Worm (Caenorhabditis elegans): ENCODE results near the gene C25F9.16.

Gene C25F9.16

DNA sequence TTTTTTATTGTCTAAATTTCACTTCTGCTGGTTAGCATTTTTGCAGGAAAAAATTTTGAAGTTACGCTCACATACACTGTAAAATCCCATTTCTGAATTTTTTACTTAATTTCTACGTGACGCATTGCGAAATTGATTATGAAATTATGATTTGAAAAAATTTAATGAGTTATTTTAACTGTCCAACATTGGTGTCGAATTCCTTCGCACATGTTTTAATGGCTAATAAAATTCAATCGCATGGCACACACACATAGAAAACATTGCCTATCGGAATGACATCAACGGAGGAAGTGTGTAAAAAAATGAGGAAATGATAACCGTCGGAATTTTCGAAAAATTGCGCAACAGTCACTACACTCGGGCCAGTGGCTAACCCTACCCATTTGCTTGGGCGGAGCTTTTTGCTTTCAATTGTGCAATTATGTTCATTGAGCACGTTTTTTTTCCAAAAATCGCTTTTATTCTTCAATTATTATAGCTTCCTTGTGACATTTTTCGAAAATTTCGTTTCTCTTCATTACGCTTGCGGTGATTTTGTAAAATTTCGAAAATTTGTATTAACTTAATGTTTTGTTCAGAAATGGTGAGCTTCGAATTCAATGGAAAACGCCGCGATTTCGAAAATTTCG is at the start of gene C25F9.16:
Gene C25F9.16 (plus strand): TSS at position 582 of the 632 bp plus-strand sequence.
- no peak for TF ChIP-seq lin-39 (tag; optimal IDR thresholded peaks at IDR 0.05)
- TF ChIP-seq elt-1 (tag; optimal IDR thresholded peaks at IDR 0.05) = no peak
- TF ChIP-seq ztf-4 (tag; optimal IDR thresholded peaks at IDR 0.05) = no peak
- no peak for TF ChIP-seq lsy-12 (tag; optimal IDR thresholded peaks at IDR 0.05)
- no peak for TF ChIP-seq eor-1 (tag; optimal IDR thresholded peaks at IDR 0.05)
- no peak for TF ChIP-seq nhr-11 (tag; optimal IDR thresholded peaks at IDR 0.05)
- TF ChIP-seq tbx-2 (tag; optimal IDR thresholded peaks at IDR 0.05) = no peak
- TF ChIP-seq mml-1 (tag; optimal IDR thresholded peaks at IDR 0.05) = no peak
- TF ChIP-seq pqm-1 (tag; optimal IDR thresholded peaks at IDR 0.05) = peak; percentile 1
- TF ChIP-seq elt-2 (tag; optimal IDR thresholded peaks at IDR 0.05) = peak; percentile 60
- TF ChIP-seq ceh-16 (tag; optimal IDR thresholded peaks at IDR 0.05) = no peak
- no peak for TF ChIP-seq unc-39 (tag; optimal IDR thresholded peaks at IDR 0.05)
- TF ChIP-seq ceh-82 (tag; optimal IDR thresholded peaks at IDR 0.05) = no peak

DNA sequence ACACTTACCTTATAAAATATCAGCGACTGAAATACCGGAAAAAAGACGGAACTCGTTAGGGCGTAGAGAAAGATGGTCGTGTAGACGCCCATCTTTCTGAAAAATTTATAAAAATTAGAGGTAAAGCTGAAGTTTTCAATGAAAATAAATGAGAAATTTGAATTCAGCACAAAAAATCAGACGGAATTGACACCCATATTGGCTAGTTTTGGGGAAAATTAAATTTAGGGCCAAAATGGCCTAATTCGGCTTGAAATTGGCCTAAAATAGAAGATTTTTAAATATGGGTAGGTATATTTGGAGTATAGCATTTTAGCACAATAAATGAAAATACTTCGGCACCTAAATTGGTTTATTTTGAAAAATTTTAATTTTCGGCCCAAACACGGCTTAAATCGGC is 44.2 kb upstream of the C25F9.16 start, which contains the start of gene slcr-46.2:
Gene slcr-46.2 (minus strand): TSS at position 101 of the 400 bp plus-strand sequence.
- no peak for TF ChIP-seq nhr-67 (tag; optimal IDR thresholded peaks at IDR 0.05)
- TF ChIP-seq ceh-28 (tag; optimal IDR thresholded peaks at IDR 0.05) = no peak
- TF ChIP-seq ceh-9 (tag; optimal IDR thresholded peaks at IDR 0.05) = no peak
- no peak for TF ChIP-seq egl-27 (tag; optimal IDR thresholded peaks at IDR 0.05)
- no peak for TF ChIP-seq unc-39 (tag; optimal IDR thresholded peaks at IDR 0.05)
- no peak for TF ChIP-seq nhr-12 (tag; optimal IDR thresholded peaks at IDR 0.05)
- TF ChIP-seq mdl-1 (tag; optimal IDR thresholded peaks at IDR 0.05) = no peak
- no peak for TF ChIP-seq fos-1 (tag; optimal IDR thresholded peaks at IDR 0.05)
- no peak for TF ChIP-seq fkh-2 (tag; optimal IDR thresholded peaks at IDR 0.05)
- TF ChIP-seq hmg-11 (tag; optimal IDR thresholded peaks at IDR 0.05) = no peak
- TF ChIP-seq nhr-43 (tag; optimal IDR thresholded peaks at IDR 0.05; ENCODE audit: poor library complexity, severe bottlenecking) = no peak
- no peak for TF ChIP-seq ztf-11 (tag; optimal IDR thresholded peaks at IDR 0.05)
- TF ChIP-seq tbx-2 (tag; optimal IDR thresholded peaks at IDR 0.05) = no peak
- no peak for TF ChIP-seq lsy-12 (tag; optimal IDR thresholded peaks at IDR 0.05)
- no peak for TF ChIP-seq nhr-28 (tag; optimal IDR thresholded peaks at IDR 0.05)
- TF ChIP-seq eor-1 (tag; optimal IDR thresholded peaks at IDR 0.05) = no peak
- TF ChIP-seq ZK546.5 (tag; optimal IDR thresholded peaks at IDR 0.05) = no peak
- TF ChIP-seq pqm-1 (tag; optimal IDR thresholded peaks at IDR 0.05) = no peak
- no peak for TF ChIP-seq nhr-77 (tag; optimal IDR thresholded peaks at IDR 0.05)
- TF ChIP-seq nhr-11 (tag; optimal IDR thresholded peaks at IDR 0.05) = no peak

DNA sequence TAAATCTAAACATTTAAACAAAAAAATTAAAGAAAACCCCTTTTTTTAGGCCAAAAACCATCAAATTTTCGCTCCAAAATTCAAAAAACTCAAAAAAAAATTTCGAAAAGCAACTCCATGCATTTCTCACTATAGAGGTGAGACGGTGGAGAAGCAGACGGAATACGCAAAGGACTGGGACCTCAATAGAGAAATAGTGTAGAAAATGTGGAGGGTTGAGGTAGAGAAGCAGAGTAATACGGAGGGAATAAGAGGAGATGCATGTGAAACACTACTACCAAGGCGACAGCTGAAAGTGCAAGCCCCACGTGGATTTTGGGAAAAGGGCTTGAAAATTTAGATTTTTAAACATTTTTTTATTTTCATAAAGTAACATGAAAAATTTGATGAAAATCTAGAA is 42.9 kb upstream of the C25F9.16 start:
- TF ChIP-seq hmg-11 (tag; optimal IDR thresholded peaks at IDR 0.05) = peak; percentile 55
- no peak for TF ChIP-seq jun-1 (tag; optimal IDR thresholded peaks at IDR 0.05)
- TF ChIP-seq nfya-1 (tag; optimal IDR thresholded peaks at IDR 0.05; ENCODE audit: insufficient read depth) = peak; percentile 33

DNA sequence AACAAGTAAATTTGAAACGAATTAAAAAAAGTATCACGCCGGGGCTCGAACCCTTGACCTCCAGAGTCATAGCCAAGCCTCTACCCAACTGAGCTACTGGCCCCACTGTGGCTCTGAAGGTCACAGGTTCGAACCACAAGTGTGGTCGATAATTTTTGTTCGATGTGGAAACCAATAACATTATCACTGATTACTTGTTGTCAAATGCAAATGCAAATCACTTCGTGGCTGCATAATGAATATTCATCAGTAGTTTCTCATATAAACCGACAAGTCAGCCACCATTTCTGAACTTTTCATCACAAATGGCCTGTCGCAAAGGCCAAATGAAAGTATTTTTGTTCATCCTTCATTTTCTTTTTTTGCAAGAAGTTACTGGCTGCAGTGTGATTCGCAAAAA is 39.4 kb upstream of the C25F9.16 start, which contains the start of gene C25F9.8:
Gene C25F9.8 (plus strand): TSS at position 301 of the 400 bp plus-strand sequence.
- TF ChIP-seq nhr-43 (tag; optimal IDR thresholded peaks at IDR 0.05; ENCODE audit: poor library complexity, severe bottlenecking) (no peak), lsy-12 (tag; optimal IDR thresholded peaks at IDR 0.05) (no peak), nhr-12 (tag; optimal IDR thresholded peaks at IDR 0.05) (no peak), fos-1 (tag; optimal IDR thresholded peaks at IDR 0.05) (no peak)

DNA sequence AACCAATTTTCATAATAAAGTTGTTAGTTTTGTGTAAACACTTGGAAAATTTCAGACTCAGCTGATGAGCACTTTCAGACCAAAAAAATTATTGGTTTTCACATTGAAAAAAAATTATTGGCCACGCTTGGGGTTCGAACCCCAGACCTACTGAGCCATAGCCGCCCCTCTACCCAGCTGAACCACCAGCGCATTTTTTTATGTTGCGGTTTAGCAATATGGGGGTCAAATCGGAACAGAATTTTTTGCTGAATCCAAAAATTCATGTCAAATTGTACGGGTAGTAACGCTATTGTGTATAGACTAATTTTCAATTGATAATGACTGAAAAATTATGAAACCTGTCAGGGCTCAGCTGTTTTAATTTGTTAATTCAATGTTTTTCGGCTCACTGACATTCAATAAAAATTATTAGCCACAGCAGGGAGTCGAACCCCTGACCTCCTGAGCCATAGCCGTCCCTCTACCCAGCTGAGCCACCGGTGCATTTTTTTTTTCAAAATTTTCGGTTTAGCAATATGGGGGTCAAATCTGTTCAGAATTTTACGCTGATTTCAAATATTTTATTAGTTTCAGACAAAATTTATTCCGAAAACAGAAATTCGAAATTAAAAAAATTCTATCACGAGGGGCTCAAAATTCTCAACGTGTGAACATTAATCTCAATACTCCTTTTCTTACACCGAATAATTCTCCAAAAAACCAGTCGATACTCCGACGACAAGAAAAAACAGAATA is 37.4 kb upstream of the C25F9.16 start:
- TF ChIP-seq nhr-28 (tag; optimal IDR thresholded peaks at IDR 0.05) = no peak
- no peak for TF ChIP-seq mdl-1 (tag; optimal IDR thresholded peaks at IDR 0.05)

DNA sequence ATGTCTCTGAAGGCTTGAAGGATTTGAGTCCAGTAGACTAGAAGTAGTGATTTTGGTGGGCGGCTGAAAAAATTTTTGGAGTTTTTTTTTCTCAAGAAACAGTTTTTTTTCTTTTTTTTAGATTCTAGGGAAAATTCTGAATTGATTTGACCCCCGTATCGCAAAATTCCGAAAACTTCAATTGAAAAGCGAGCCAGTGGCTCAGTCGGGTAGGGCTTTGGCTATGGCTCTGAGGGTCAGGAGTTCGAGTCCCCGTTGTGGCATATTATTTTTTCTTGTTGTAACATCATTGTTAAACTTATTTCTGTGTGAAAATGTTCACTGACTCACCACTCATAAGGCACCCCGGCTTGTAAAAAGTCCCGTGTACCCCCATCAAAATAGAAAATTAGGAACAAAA is 35.8 kb upstream of the C25F9.16 start:
- no peak for TF ChIP-seq nhr-11 (tag; optimal IDR thresholded peaks at IDR 0.05)
- no peak for TF ChIP-seq fkh-2 (tag; optimal IDR thresholded peaks at IDR 0.05)
- TF ChIP-seq ZK546.5 (tag; optimal IDR thresholded peaks at IDR 0.05) = no peak
- no peak for TF ChIP-seq aly-2 (tag; optimal IDR thresholded peaks at IDR 0.05)
- no peak for TF ChIP-seq unc-39 (tag; optimal IDR thresholded peaks at IDR 0.05)
- no peak for TF ChIP-seq snpc-4 (tag; optimal IDR thresholded peaks at IDR 0.05)
- no peak for TF ChIP-seq elt-1 (tag; optimal IDR thresholded peaks at IDR 0.05)
- TF ChIP-seq nfya-1 (tag; optimal IDR thresholded peaks at IDR 0.05; ENCODE audit: insufficient read depth) = no peak
- no peak for TF ChIP-seq nhr-76 (tag; optimal IDR thresholded peaks at IDR 0.05)
- TF ChIP-seq pqm-1 (tag; optimal IDR thresholded peaks at IDR 0.05) = no peak
- no peak for TF ChIP-seq ztf-11 (tag; optimal IDR thresholded peaks at IDR 0.05)
- no peak for TF ChIP-seq fkh-10 (GFP tag; optimal IDR thresholded peaks at IDR 0.05)
- TF ChIP-seq mml-1 (tag; optimal IDR thresholded peaks at IDR 0.05) = no peak
- no peak for TF ChIP-seq eor-1 (tag; optimal IDR thresholded peaks at IDR 0.05)
- no peak for TF ChIP-seq nhr-43 (tag; optimal IDR thresholded peaks at IDR 0.05; ENCODE audit: poor library complexity, severe bottlenecking)
- no peak for TF ChIP-seq daf-12 (tag; optimal IDR thresholded peaks at IDR 0.05)

Measured in whole organism, L3 larva.